Fruit fly (Drosophila melanogaster): Measurements from ENCODE around the gene CG5815.

The CG5815 gene

dm6 chr3R:27092843-27093242 lies 19.5 kb upstream of the CG5815 start, which contains the start of gene CG14258:
CG14258 (plus strand) TSS chr3R:27093143.
- TF ChIP-seq h (GFP tag; optimal IDR thresholded peaks at IDR 0.05), result no peak
- TF ChIP-seq dsf (GFP tag; optimal IDR thresholded peaks at IDR 0.05; ENCODE audit: borderline replicate concordance), result no peak
- no peak for TF ChIP-seq CG32264 (GFP tag; optimal IDR thresholded peaks at IDR 0.05)
- TF ChIP-seq Dfd (GFP tag; optimal IDR thresholded peaks at IDR 0.05), result no peak
- no peak for TF ChIP-seq lola (GFP tag; optimal IDR thresholded peaks at IDR 0.05)
- no peak for TF ChIP-seq usp (GFP tag; optimal IDR thresholded peaks at IDR 0.05)
- no peak for TF ChIP-seq GATAd (GFP tag; optimal IDR thresholded peaks at IDR 0.05)
- TF ChIP-seq OdsH (GFP tag; optimal IDR thresholded peaks at IDR 0.05), result no peak
- no peak for TF ChIP-seq foxo (GFP tag; optimal IDR thresholded peaks at IDR 0.05)
- TF ChIP-seq br (GFP tag; optimal IDR thresholded peaks at IDR 0.05), result no peak
- no peak for TF ChIP-seq HLH106 (tag; optimal IDR thresholded peaks at IDR 0.05)
- no peak for TF ChIP-seq Rel (GFP tag; optimal IDR thresholded peaks at IDR 0.05)
- TF ChIP-seq Rel (tag; optimal IDR thresholded peaks at IDR 0.05), result no peak
- TF ChIP-seq psq (GFP tag; optimal IDR thresholded peaks at IDR 0.05), result no peak
- no peak for TF ChIP-seq tai (GFP tag; optimal IDR thresholded peaks at IDR 0.05)
- TF ChIP-seq dl (GFP tag; optimal IDR thresholded peaks at IDR 0.05; ENCODE audit: insufficient read depth in 1 of 2, partially characterized antibody in 2 of 2), result no peak
- no peak for TF ChIP-seq Sp1 (GFP tag; optimal IDR thresholded peaks at IDR 0.05)
- no peak for TF ChIP-seq brk (GFP tag; optimal IDR thresholded peaks at IDR 0.05)
- no peak for TF ChIP-seq Mio (GFP tag; optimal IDR thresholded peaks at IDR 0.05)

- TF ChIP-seq dsf (GFP tag; optimal IDR thresholded peaks at IDR 0.05; ENCODE audit: borderline replicate concordance) (no peak), Dif (GFP tag; optimal IDR thresholded peaks at IDR 0.05; ENCODE audit: partially characterized antibody) (no peak)
Observed at dm6 chr3R:27094233-27094632, 18.1 kb upstream of the CG5815 start, which contains the start of gene CG14259. CG14259 (plus strand) TSS chr3R:27094533.

DNA sequence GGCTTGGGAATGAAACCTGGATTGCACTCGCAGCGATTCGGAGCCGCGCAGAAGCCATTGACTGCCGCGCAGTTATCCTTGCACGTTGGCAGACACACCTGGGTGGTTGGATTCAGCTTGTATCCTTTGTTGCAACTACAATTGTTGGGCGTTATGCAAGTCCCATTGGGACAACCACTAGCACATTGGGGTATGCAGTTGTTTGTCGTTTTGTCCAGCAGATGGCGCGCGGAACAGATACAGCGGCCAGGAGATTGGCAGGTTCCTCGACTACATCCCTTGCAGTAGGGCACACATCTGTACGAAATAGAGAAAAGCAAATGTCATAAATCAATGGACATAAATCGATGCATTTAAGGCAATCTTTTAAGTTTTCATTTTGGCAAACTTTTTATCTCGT lies 13.7 kb upstream of the CG5815 start:
- TF ChIP-seq Hr78 (GFP tag; optimal IDR thresholded peaks at IDR 0.05) (no peak), N (GFP tag; optimal IDR thresholded peaks at IDR 0.05) (no peak), lola (GFP tag; optimal IDR thresholded peaks at IDR 0.05) (no peak), CG32264 (GFP tag; optimal IDR thresholded peaks at IDR 0.05) (no peak), fru (GFP tag; optimal IDR thresholded peaks at IDR 0.05) (no peak), h (GFP tag; optimal IDR thresholded peaks at IDR 0.05) (no peak)

DNA sequence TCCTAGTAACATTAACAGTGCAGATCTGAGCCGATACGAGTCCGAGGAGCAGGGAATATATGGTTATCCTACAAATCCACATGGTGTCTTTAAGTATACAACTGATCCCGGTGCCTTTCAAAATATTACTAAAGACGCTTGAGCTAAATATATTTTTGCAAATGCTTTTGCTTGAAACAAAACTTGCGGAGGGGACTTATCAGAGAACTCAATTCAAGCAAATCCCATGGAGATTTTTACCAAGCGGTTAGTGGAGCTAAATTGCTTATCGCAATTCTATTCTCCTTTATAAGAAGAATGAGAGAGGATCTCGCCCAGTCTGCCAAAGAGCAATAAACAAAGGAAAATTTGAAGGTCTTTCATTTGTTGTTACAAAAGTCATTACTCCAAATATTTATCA lies 12.8 kb upstream of the CG5815 start, which contains the start of gene eater:
Gene eater (minus strand): TSS at position 101 of the 400 bp plus-strand sequence.
- TF ChIP-seq GATAd (GFP tag; optimal IDR thresholded peaks at IDR 0.05), result no peak
- TF ChIP-seq sage (GFP tag; optimal IDR thresholded peaks at IDR 0.05), result no peak
- TF ChIP-seq Hr83 (GFP tag; optimal IDR thresholded peaks at IDR 0.05; ENCODE audit: poor library complexity, severe bottlenecking), result no peak
- no peak for TF ChIP-seq Dif (GFP tag; optimal IDR thresholded peaks at IDR 0.05; ENCODE audit: partially characterized antibody)
- no peak for TF ChIP-seq fru (GFP tag; optimal IDR thresholded peaks at IDR 0.05)
- TF ChIP-seq Myc (optimal IDR thresholded peaks at IDR 0.05), result no peak
- no peak for TF ChIP-seq CG9705 (GFP tag; optimal IDR thresholded peaks at IDR 0.05)
- TF ChIP-seq brk (GFP tag; optimal IDR thresholded peaks at IDR 0.05), result no peak
- no peak for TF ChIP-seq br (GFP tag; optimal IDR thresholded peaks at IDR 0.05)
- TF ChIP-seq dsf (GFP tag; optimal IDR thresholded peaks at IDR 0.05; ENCODE audit: borderline replicate concordance), result no peak
- TF ChIP-seq N (GFP tag; optimal IDR thresholded peaks at IDR 0.05), result no peak
- no peak for TF ChIP-seq dl (GFP tag; optimal IDR thresholded peaks at IDR 0.05; ENCODE audit: insufficient read depth in 1 of 2, partially characterized antibody in 2 of 2)
- no peak for TF ChIP-seq Rel (GFP tag; optimal IDR thresholded peaks at IDR 0.05)
- no peak for TF ChIP-seq Rel (tag; optimal IDR thresholded peaks at IDR 0.05)
- no peak for TF ChIP-seq tai (GFP tag; optimal IDR thresholded peaks at IDR 0.05)

- TF ChIP-seq fru (GFP tag; optimal IDR thresholded peaks at IDR 0.05) (no peak), CG9705 (GFP tag; optimal IDR thresholded peaks at IDR 0.05) (no peak), br (GFP tag; optimal IDR thresholded peaks at IDR 0.05) (no peak), sv (GFP tag; optimal IDR thresholded peaks at IDR 0.05) (no peak), tai (GFP tag; optimal IDR thresholded peaks at IDR 0.05) (no peak), brk (GFP tag; optimal IDR thresholded peaks at IDR 0.05) (no peak), HLH106 (tag; optimal IDR thresholded peaks at IDR 0.05) (no peak), jim (GFP tag; optimal IDR thresholded peaks at IDR 0.05) (no peak), Dif (GFP tag; optimal IDR thresholded peaks at IDR 0.05; ENCODE audit: partially characterized antibody) (no peak), N (GFP tag; optimal IDR thresholded peaks at IDR 0.05) (no peak), Jra (GFP tag; optimal IDR thresholded peaks at IDR 0.05) (no peak), lola (GFP tag; optimal IDR thresholded peaks at IDR 0.05) (no peak), woc (GFP tag; optimal IDR thresholded peaks at IDR 0.05) (no peak), psq (GFP tag; optimal IDR thresholded peaks at IDR 0.05) (no peak)
Observed at dm6 chr3R:27100930-27101329, 11.4 kb upstream of the CG5815 start, which contains the start of gene Jhbp11. Jhbp11 (plus strand) TSS chr3R:27101230.

Measured in whole organism, wandering third instar larva.